Worm (Caenorhabditis elegans) whole organism, L2 larva: ENCODE measurements around the gene cogc-2.
A peak's percentile ranks its signal among the peaks of the same experiment; 100 is the strongest.

ENCODE experiments used
- C34F6.9 ChIP-seq: fragments of 150-350 bp; optimal IDR thresholded peaks from 2 replicates; lab custom pipeline; 2014; ENCODE audit warnings: missing biosample characterization, missing genetic modification characterization
- F13H6.1 ChIP-seq: sonication (generic microtip); optimal IDR thresholded peaks from 2 replicates; lab custom pipeline; 2016; ENCODE audit warnings: missing genetic modification characterization, missing compliant biosample characterization
- R02D3.7 ChIP-seq: fragments of 150-350 bp; optimal IDR thresholded peaks from 2 replicates; lab custom pipeline; 2014; ENCODE audit warnings: missing biosample characterization, missing genetic modification characterization
- Y55F3AM.14 ChIP-seq: fragments of 200-800 bp; sonication (Bioruptor generic); optimal IDR thresholded peaks from 2 replicates; lab custom pipeline; 2018; ENCODE audit warnings: mild to moderate bottlenecking, missing genetic modification characterization, missing compliant biosample characterization
- ZK546.5 ChIP-seq: sonication (generic microtip); optimal IDR thresholded peaks from 2 replicates; lab custom pipeline; 2017; ENCODE audit warnings: missing biosample characterization, missing genetic modification characterization
- alr-1 ChIP-seq: fragments of 150-350 bp; optimal IDR thresholded peaks from 2 replicates; lab custom pipeline; 2014; ENCODE audit warnings: missing biosample characterization, missing genetic modification characterization
- aly-2 ChIP-seq: fragments of 150-350 bp; optimal IDR thresholded peaks from 2 replicates; lab custom pipeline; 2014; ENCODE audit warnings: missing biosample characterization, missing genetic modification characterization
- ama-1 ChIP-seq: fragments of 150-350 bp; optimal IDR thresholded peaks from 2 replicates; lab custom pipeline; 2018; ENCODE audit warnings: inconsistent platforms
- blmp-1 ChIP-seq: sonication (generic microtip); optimal IDR thresholded peaks from 2 replicates; lab custom pipeline; 2017; ENCODE audit warnings: missing genetic modification characterization, mild to moderate bottlenecking, missing compliant biosample characterization, antibody characterized with exemption, moderate library complexity; ENCODE audit not compliant: insufficient read depth
- ceh-16 ChIP-seq: fragments of 150-350 bp; optimal IDR thresholded peaks from 2 replicates; lab custom pipeline; 2014; ENCODE audit warnings: missing biosample characterization, missing genetic modification characterization
- ceh-82 ChIP-seq: fragments of 150-350 bp; optimal IDR thresholded peaks from 2 replicates; lab custom pipeline; 2014; ENCODE audit warnings: missing biosample characterization, missing genetic modification characterization
- crh-2 ChIP-seq: sonication (generic microtip); optimal IDR thresholded peaks from 2 replicates; lab custom pipeline; 2017; ENCODE audit warnings: missing biosample characterization, missing genetic modification characterization
- dmd-4 ChIP-seq: sonication (generic microtip); optimal IDR thresholded peaks from 2 replicates; lab custom pipeline; 2017; ENCODE audit warnings: missing biosample characterization, missing genetic modification characterization
- egl-27 ChIP-seq: sonication (generic microtip); optimal IDR thresholded peaks from 3 replicates; lab custom pipeline; 2017; ENCODE audit warnings: missing biosample characterization, missing genetic modification reagents, missing genetic modification characterization
- elt-1 ChIP-seq: fragments of 150-350 bp; optimal IDR thresholded peaks from 2 replicates; lab custom pipeline; 2014; ENCODE audit warnings: missing biosample characterization, missing genetic modification characterization
- elt-3 ChIP-seq: sonication (generic microtip); optimal IDR thresholded peaks from 2 replicates; lab custom pipeline; 2017; ENCODE audit warnings: missing biosample characterization, missing genetic modification characterization
- fos-1 ChIP-seq: fragments of 150-350 bp; optimal IDR thresholded peaks from 2 replicates; lab custom pipeline; 2014; ENCODE audit warnings: missing biosample characterization, missing genetic modification characterization
- gmeb-1 ChIP-seq: fragments of 150-350 bp; optimal IDR thresholded peaks from 2 replicates; lab custom pipeline; 2014; ENCODE audit warnings: missing biosample characterization, missing genetic modification characterization
- lin-11 ChIP-seq: fragments of 150-350 bp; sonication (generic microtip); optimal IDR thresholded peaks from 2 replicates; lab custom pipeline; 2014; ENCODE audit warnings: missing biosample characterization, missing genetic modification characterization, inconsistent platforms, mixed read lengths
- lin-13 ChIP-seq: fragments of 150-350 bp; optimal IDR thresholded peaks from 2 replicates; lab custom pipeline; 2014; ENCODE audit warnings: missing biosample characterization, missing genetic modification reagents, missing genetic modification characterization
- lin-39 ChIP-seq: fragments of 150-350 bp; optimal IDR thresholded peaks from 2 replicates; lab custom pipeline; 2014; ENCODE audit warnings: missing biosample characterization, missing genetic modification reagents, missing genetic modification characterization
- lsy-2 ChIP-seq, 2 experiments: fragments of 150-350 bp in 1 of 2; sonication (generic microtip) in 1 of 2; optimal IDR thresholded peaks; 2 replicates each; lab custom pipeline; 2014 to 2017; ENCODE audit warnings: missing biosample characterization in 2 of 2, missing genetic modification characterization in 2 of 2
- mab-5 ChIP-seq: fragments of 150-350 bp; optimal IDR thresholded peaks from 2 replicates; lab custom pipeline; 2014; ENCODE audit warnings: missing biosample characterization, missing genetic modification characterization
- mbf-1 ChIP-seq: sonication (generic microtip); optimal IDR thresholded peaks from 2 replicates; lab custom pipeline; 2017; ENCODE audit warnings: missing biosample characterization, missing genetic modification characterization
- mdl-1 ChIP-seq, 2 experiments: fragments of 150-350 bp in 1 of 2; sonication (generic microtip) in 1 of 2; optimal IDR thresholded peaks; 2 replicates each; lab custom pipeline; 2017; ENCODE audit warnings: missing biosample characterization in 2 of 2, missing genetic modification characterization in 2 of 2
- nhr-10 ChIP-seq: sonication (generic microtip); optimal IDR thresholded peaks from 2 replicates; lab custom pipeline; 2017; ENCODE audit warnings: missing biosample characterization, missing genetic modification characterization
- nhr-11 ChIP-seq: fragments of 150-350 bp; optimal IDR thresholded peaks from 2 replicates; lab custom pipeline; 2014; ENCODE audit warnings: missing biosample characterization, missing genetic modification characterization
- nhr-12 ChIP-seq: fragments of 150-350 bp; optimal IDR thresholded peaks from 2 replicates; lab custom pipeline; 2014; ENCODE audit warnings: missing biosample characterization, missing genetic modification characterization
- nhr-129 ChIP-seq: fragments of 150-350 bp; optimal IDR thresholded peaks from 2 replicates; lab custom pipeline; 2014; ENCODE audit warnings: missing biosample characterization, missing genetic modification characterization
- nhr-21 ChIP-seq: fragments of 150-350 bp; optimal IDR thresholded peaks from 2 replicates; lab custom pipeline; 2014; ENCODE audit warnings: missing biosample characterization, missing genetic modification characterization
- nhr-23 ChIP-seq: fragments of 150-350 bp; optimal IDR thresholded peaks from 2 replicates; lab custom pipeline; 2014; ENCODE audit warnings: missing biosample characterization, missing genetic modification reagents, missing genetic modification characterization
- nhr-237 ChIP-seq: fragments of 150-350 bp; optimal IDR thresholded peaks from 2 replicates; lab custom pipeline; 2014; ENCODE audit warnings: missing biosample characterization, missing genetic modification characterization
- nhr-25 ChIP-seq: fragments of 150-350 bp; sonication (generic microtip); optimal IDR thresholded peaks from 3 replicates; lab custom pipeline; 2014; ENCODE audit warnings: missing biosample characterization, missing genetic modification characterization
- nhr-6 ChIP-seq: fragments of 150-350 bp; optimal IDR thresholded peaks from 2 replicates; lab custom pipeline; 2014; ENCODE audit warnings: missing biosample characterization, missing genetic modification characterization
- nhr-77 ChIP-seq: fragments of 150-350 bp; optimal IDR thresholded peaks from 2 replicates; lab custom pipeline; 2014; ENCODE audit warnings: missing biosample characterization, missing genetic modification characterization
- peb-1 ChIP-seq: fragments of 150-350 bp; optimal IDR thresholded peaks from 2 replicates; lab custom pipeline; 2014; ENCODE audit warnings: missing biosample characterization, missing genetic modification characterization
- sem-4 ChIP-seq: fragments of 150-350 bp; optimal IDR thresholded peaks from 2 replicates; lab custom pipeline; 2014; ENCODE audit warnings: missing biosample characterization, missing genetic modification reagents, missing genetic modification characterization
- skn-1 ChIP-seq: sonication (generic microtip); optimal IDR thresholded peaks from 2 replicates; lab custom pipeline; 2017; ENCODE audit warnings: missing biosample characterization, missing genetic modification characterization
- sma-3 ChIP-seq: sonication (generic microtip); optimal IDR thresholded peaks from 2 replicates; lab custom pipeline; 2016; ENCODE audit warnings: missing genetic modification reagents, missing genetic modification characterization, missing compliant biosample characterization
- sma-9 ChIP-seq, 2 experiments: fragments of 150-350 bp in 1 of 2; sonication (generic microtip) in 1 of 2; optimal IDR thresholded peaks; 2 replicates each; lab custom pipeline; 2014 to 2016; ENCODE audit warnings: missing genetic modification characterization in 2 of 2, mild to moderate bottlenecking in 1 of 2, missing biosample characterization in 1 of 2, missing compliant biosample characterization in 1 of 2, missing genetic modification reagents in 1 of 2, moderate library complexity in 1 of 2
- snpc-4 ChIP-seq: fragments of 150-350 bp; optimal IDR thresholded peaks from 2 replicates; lab custom pipeline; 2014; ENCODE audit warnings: missing biosample characterization, missing genetic modification characterization
- unc-39 ChIP-seq: fragments of 150-350 bp; optimal IDR thresholded peaks from 2 replicates; lab custom pipeline; 2014; ENCODE audit warnings: missing biosample characterization, missing genetic modification characterization
- unc-55 ChIP-seq: fragments of 150-350 bp; sonication (generic microtip); optimal IDR thresholded peaks from 3 replicates; lab custom pipeline; 2014; ENCODE audit warnings: missing biosample characterization, missing genetic modification reagents, missing genetic modification characterization
- unc-62 ChIP-seq: fragments of 150-350 bp; optimal IDR thresholded peaks from 2 replicates; lab custom pipeline; 2014; ENCODE audit warnings: missing biosample characterization, missing genetic modification reagents, missing genetic modification characterization
- zag-1 ChIP-seq: fragments of 150-350 bp; optimal IDR thresholded peaks from 2 replicates; lab custom pipeline; 2014; ENCODE audit warnings: missing biosample characterization, missing genetic modification characterization
- ztf-1 ChIP-seq: fragments of 200-800 bp; sonication (Bioruptor generic); conservative IDR thresholded peaks from 2 replicates; pipeline ENCODE4 v1.3.6; 2022; ENCODE audit warnings: missing genetic modification characterization, missing compliant biosample characterization
- ztf-11 ChIP-seq: sonication (generic microtip); optimal IDR thresholded peaks from 2 replicates; lab custom pipeline; 2017; ENCODE audit warnings: missing biosample characterization, missing genetic modification characterization
- ztf-4 ChIP-seq: fragments of 150-350 bp; optimal IDR thresholded peaks from 2 replicates; lab custom pipeline; 2014; ENCODE audit warnings: missing biosample characterization, missing genetic modification characterization

Gene cogc-2

DNA sequence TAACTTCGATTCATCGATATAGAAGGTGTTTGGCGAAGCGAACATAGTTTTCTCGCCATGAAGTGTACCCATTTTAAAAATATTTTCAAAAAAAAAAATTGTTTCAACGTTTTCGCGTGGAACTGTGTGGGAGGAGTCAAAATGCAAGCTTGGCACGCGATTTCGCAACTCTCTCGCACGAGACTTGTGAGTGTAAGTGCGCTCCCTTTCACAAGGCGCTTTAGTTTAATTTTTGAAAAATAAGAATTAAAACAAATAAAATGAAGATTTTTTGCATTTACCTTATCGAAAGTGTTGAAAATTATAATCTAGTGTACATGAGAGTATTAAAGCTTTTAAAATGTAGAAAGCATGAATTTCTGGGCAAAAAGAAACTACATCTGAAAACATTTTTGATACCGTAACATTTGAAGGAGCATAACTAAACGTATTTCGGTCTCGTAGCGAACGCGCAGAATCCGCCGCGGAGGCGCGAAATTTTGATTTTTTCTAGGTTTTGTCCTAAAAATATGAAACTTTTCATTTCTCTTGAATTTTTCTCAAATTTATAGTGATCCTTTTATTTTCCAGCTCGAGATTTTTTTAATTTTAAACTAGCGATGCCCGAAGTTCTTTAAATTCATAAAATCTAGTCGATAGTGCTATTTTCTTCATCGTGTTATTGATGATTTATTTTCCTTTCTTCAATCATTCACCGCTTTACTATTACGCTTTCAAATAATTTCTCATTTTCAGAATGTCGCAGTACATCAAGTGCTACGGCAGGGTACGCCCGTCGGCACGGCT is at the start of gene cogc-2, which contains the start of gene klp-18:
TSS of gene cogc-2 (minus strand) at position 105 of the 786 bp plus-strand sequence.
TSS of gene klp-18 (plus strand) at position 736 of the 786 bp plus-strand sequence.
- TF ChIP-seq nhr-21 (tag; lab: Kevin White, UChicago) (peak; percentile 72), snpc-4 (tag; lab: Kevin White, UChicago) (peak; percentile 61), lin-11 (tag; lab: Kevin White, UChicago) (peak; percentile 90), gmeb-1 (tag; lab: Kevin White, UChicago) (peak; percentile 96), nhr-237 (tag; lab: Kevin White, UChicago) (no peak), blmp-1 (tag; lab: Kevin White, UChicago) (peak; percentile 45), nhr-10 (tag; lab: Kevin White, UChicago) (no peak), F13H6.1 (peak; percentile 83), Y55F3AM.14 (GFP tag; lab: Kevin White, UChicago) (no peak), dmd-4 (tag; lab: Kevin White, UChicago) (no peak), lsy-2 (tag; optimal IDR thresholded peaks at IDR 0.05; lab: Kevin White, UChicago) (peak; percentile 70 to 91), crh-2 (tag; lab: Kevin White, UChicago) (peak; percentile 88), zag-1 (tag; lab: Kevin White, UChicago) (peak; percentile 23), R02D3.7 (tag; lab: Kevin White, UChicago) (peak; percentile 18), nhr-6 (tag; lab: Kevin White, UChicago) (peak; percentile 29), nhr-11 (tag; lab: Kevin White, UChicago) (no peak), skn-1 (tag; lab: Kevin White, UChicago) (peak; percentile 31), peb-1 (tag; lab: Kevin White, UChicago) (no peak), lin-39 (tag; lab: Kevin White, UChicago) (no peak), nhr-25 (tag; lab: Kevin White, UChicago) (peak; percentile 78), nhr-23 (tag; lab: Kevin White, UChicago) (no peak), sem-4 (tag; lab: Kevin White, UChicago) (peak; percentile 76), ztf-1 (no peak), unc-39 (tag; lab: Kevin White, UChicago) (no peak), lin-13 (GFP tag; lab: Kevin White, UChicago) (peak; percentile 82), nhr-12 (tag; lab: Kevin White, UChicago) (no peak), nhr-77 (tag; lab: Kevin White, UChicago) (no peak), elt-3 (tag; lab: Kevin White, UChicago) (no peak), ZK546.5 (tag; lab: Kevin White, UChicago) (no peak), unc-55 (GFP tag; lab: Kevin White, UChicago) (peak; percentile 97), nhr-129 (tag; lab: Kevin White, UChicago) (peak; percentile 85), ceh-82 (tag; lab: Kevin White, UChicago) (no peak), mbf-1 (tag; lab: Kevin White, UChicago) (no peak), ceh-16 (peak; percentile 43), mdl-1 (tag; optimal IDR thresholded peaks at IDR 0.05; lab: Kevin White, UChicago) (no peak), unc-62 (GFP tag; lab: Kevin White, UChicago) (no peak), egl-27 (tag; lab: Kevin White, UChicago) (peak; percentile 48), ztf-11 (tag; lab: Kevin White, UChicago) (no peak), sma-9 (GFP tag; optimal IDR thresholded peaks at IDR 0.05; lab: Kevin White, UChicago) (peak; percentile 80), sma-9 (tag; optimal IDR thresholded peaks at IDR 0.05; lab: Kevin White, UChicago) (no peak), sma-3 (peak; percentile 86), ama-1 (lab: Kevin White, UChicago) (peak; percentile 35), fos-1 (tag; lab: Kevin White, UChicago) (peak; percentile 62), elt-1 (tag; lab: Kevin White, UChicago) (no peak), ztf-4 (tag; lab: Kevin White, UChicago) (no peak), C34F6.9 (tag; lab: Kevin White, UChicago) (peak; percentile 88), alr-1 (tag; lab: Kevin White, UChicago) (no peak), mab-5 (tag; lab: Kevin White, UChicago) (peak; percentile 68), aly-2 (no peak)
